Fruit fly (Drosophila melanogaster) whole organism: ENCODE results near the gene CG15643.

Experiments used
- CG8478 ChIP-seq: fragments of >200 bp; optimal IDR thresholded peaks from 2 replicates; lab custom pipeline; 2018; ENCODE audit warnings: inconsistent platforms
- Dll ChIP-seq: fragments of >200 bp; optimal IDR thresholded peaks from 2 replicates; lab custom pipeline; 2017
- EcR ChIP-seq, 2 experiments: fragments of >200 bp; optimal IDR thresholded peaks; 2 replicates each; lab custom pipeline; 2017; ENCODE audit warnings: missing biosample characterization in 2 of 2, missing genetic modification characterization in 2 of 2, missing genetic modification reagents in 2 of 2
- pan ChIP-seq: fragments of >200 bp; optimal IDR thresholded peaks from 2 replicates; lab custom pipeline; 2017
- psq ChIP-seq: fragments of >200 bp; optimal IDR thresholded peaks from 2 replicates; lab custom pipeline; 2017
- usp ChIP-seq: fragments of >200 bp; optimal IDR thresholded peaks from 2 replicates; lab custom pipeline; 2017; ENCODE audit warnings: missing biosample characterization, missing genetic modification characterization, mixed read lengths

Gene CG15643

DNA sequence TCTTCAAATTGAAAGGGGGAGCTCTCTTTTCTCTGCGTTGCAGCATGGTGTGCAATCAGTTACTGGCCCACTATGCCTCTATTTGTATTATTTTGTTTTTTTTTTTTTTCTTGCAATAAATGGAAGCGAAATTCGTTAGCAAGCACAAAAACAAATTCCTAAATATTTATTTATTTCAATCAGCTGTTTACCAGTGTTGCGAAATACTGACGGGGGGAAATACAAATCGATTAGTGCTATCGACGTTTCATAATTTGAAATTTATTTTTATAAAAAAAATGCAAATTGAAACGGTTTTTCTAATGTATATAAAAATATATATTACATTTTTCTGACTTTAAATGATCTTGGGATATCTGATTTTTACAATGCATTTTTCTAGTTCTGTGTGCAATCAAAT is at the start of gene CG15643:
CG15643 (minus strand) TSS at position 211 of the 400 bp plus-strand sequence.
- TF ChIP-seq Dll (lab: Kevin White, UChicago) = no peak
- no peak for TF ChIP-seq pan (lab: Kevin White, UChicago)
- no peak for TF ChIP-seq EcR (GFP tag; optimal IDR thresholded peaks at IDR 0.05; lab: Kevin White, UChicago)
- no peak for TF ChIP-seq usp
- no peak for TF ChIP-seq CG8478 (lab: Kevin White, UChicago)
- TF ChIP-seq psq (lab: Kevin White, UChicago) = no peak

DNA sequence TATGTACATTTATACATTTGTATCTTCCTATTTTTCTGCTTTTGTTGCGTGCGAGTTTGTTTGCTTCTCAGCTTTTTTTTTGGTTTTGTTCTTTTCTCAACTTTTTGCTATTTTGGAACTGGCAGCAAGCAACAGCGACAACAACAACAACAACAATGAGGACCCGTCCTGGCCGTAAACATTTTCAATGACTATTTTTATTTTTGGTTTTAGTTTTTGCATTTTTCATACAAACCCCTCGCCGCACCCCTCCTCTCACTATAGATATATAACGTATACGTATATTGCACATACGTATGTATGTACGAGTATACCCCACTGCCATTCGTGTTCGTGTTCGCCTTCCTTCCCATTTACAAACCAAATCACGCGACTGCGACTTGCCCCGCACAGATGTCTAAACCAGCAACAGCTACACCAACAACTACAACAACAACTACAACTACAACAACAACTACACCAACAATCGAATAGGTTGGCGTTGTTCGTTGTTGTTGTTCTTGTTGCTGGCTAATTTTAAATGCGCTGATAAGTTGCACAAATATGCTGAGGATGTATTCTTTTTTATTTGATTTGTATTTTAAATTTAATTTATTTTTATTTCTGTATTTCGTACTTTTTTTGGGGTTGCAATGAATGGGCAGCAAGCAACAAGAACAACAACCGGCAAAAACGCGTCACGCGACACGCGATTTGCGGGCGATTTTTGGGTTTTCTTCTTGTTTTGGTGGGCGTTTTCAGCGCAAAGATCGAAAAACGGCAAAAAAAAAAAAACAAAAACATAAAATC is 48.7 kb upstream of the CG15643 start:
- TF ChIP-seq pan (lab: Kevin White, UChicago) = no peak
- TF ChIP-seq CG8478 (lab: Kevin White, UChicago) = no peak
- no peak for TF ChIP-seq EcR (GFP tag; optimal IDR thresholded peaks at IDR 0.05; lab: Kevin White, UChicago)
- TF ChIP-seq psq (lab: Kevin White, UChicago) = no peak
- no peak for TF ChIP-seq usp
- no peak for TF ChIP-seq Dll (lab: Kevin White, UChicago)

DNA sequence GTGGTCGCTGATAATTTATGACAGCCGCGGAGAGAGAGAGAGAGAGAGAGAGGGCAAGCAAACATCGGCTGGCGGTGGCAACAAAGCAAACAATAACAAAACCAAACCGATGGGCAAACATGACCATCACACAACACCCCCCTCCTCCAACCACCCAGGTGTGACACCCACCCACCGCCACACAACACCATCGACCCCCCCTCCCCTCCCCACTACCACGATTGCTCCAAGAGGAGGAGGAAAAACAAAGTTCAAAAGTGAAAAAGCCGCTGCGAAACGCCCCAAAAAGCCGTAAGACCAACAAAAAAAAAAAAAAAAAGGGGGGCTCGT is 47.6 kb upstream of the CG15643 start:
- TF ChIP-seq Dll (lab: Kevin White, UChicago) = no peak
- no peak for TF ChIP-seq EcR (GFP tag; optimal IDR thresholded peaks at IDR 0.05; lab: Kevin White, UChicago)
- no peak for TF ChIP-seq CG8478 (lab: Kevin White, UChicago)
- TF ChIP-seq usp = no peak
- TF ChIP-seq psq (lab: Kevin White, UChicago) = no peak
- TF ChIP-seq pan (lab: Kevin White, UChicago) = no peak

DNA sequence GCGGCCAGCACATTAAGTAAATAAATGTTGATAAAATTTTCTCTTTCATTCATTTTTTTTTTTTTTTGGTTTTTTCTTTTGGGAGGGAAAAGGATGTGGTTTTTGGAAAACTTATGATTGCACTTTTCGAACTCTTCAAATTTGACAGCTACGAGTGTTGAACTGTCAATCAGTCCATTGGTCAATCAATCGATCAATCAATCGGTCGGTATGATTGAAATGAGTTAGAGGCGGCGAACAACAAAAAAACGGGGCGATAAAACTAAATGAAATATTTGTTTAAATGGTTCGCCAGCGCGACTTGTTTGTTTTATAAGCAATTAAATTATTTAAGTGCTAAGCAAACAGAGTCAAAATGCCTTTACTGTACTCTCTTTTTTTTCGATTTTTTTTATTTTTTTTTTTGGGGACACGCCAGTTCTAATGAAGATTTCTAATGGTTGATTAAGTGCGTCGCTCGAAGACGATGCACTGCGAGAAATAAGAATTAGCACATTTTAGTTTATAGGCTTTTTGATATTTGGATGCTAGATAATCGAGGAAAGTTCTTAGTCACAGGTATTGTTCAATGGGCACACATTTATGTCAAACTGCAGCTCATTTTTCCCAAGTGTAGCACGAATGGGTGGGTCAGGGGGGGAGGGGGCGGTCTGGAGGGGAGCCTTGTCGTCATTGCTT is 47.1 kb upstream of the CG15643 start:
- TF ChIP-seq pan (lab: Kevin White, UChicago) = no peak
- TF ChIP-seq CG8478 (lab: Kevin White, UChicago) = no peak
- TF ChIP-seq EcR (GFP tag; optimal IDR thresholded peaks at IDR 0.05; lab: Kevin White, UChicago) = no peak
- TF ChIP-seq psq (lab: Kevin White, UChicago) = no peak
- no peak for TF ChIP-seq usp
- no peak for TF ChIP-seq Dll (lab: Kevin White, UChicago)

DNA sequence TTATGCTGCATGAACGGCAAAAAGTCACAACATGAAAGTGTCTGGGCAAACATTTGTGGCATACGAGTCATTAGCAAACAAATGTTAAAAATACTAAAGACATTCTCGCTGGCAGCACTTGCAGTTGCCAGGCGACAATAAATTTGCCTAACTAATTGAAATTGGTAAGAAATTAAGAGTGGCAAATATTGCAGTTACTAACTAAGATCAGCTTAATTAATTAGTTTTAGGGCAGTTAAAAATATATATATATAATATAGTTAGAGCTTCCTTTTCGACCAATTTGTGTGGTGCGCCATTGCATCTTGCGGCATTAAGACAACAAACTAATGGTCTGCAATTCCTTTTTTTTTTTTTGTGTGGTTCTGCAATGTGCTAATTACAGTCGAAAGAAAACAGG is 46.0 kb upstream of the CG15643 start:
- TF ChIP-seq psq (lab: Kevin White, UChicago) (no peak), pan (lab: Kevin White, UChicago) (no peak), CG8478 (lab: Kevin White, UChicago) (no peak), usp (no peak), Dll (lab: Kevin White, UChicago) (no peak), EcR (GFP tag; optimal IDR thresholded peaks at IDR 0.05; lab: Kevin White, UChicago) (no peak)

DNA sequence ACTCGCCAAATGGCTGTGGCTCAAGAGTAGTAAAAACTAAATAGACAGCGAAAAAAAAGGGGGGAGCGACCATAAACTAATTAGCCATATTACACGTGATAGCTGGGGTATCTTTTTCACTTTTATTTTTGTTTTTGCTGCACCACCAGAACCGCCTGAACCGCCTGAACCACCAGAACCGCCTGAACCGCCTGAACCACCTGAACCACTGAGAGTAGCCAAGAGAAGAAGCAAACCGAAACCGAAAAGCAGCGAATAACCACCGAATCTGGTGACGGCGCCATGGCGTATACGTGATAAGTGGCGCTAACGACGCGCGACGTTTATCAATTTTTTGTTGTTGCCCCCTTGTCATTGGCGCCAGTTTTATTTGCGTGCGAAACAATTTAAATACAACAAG is 44.6 kb upstream of the CG15643 start:
- TF ChIP-seq Dll (lab: Kevin White, UChicago) (no peak), psq (lab: Kevin White, UChicago) (no peak), EcR (GFP tag; optimal IDR thresholded peaks at IDR 0.05; lab: Kevin White, UChicago) (no peak), pan (lab: Kevin White, UChicago) (no peak)

DNA sequence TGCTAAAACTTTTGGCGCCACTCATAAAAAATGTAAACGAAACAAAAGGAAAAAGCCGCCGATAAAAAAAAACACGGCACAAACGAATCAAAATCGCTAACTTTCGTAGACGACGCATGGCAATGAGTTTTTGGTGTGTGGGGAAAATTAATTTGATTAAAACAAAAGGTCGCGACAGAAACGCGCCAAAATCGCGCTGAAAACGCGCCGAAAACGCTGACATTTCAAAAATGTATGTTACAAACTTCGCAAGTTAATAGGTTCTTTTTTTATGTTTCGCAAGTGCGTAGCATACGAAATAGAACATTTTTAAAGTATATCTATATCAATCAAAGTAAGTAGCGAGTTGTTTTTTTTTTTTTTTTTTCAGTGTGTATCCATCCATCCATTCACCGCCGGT is 44.1 kb upstream of the CG15643 start:
- TF ChIP-seq usp = no peak
- no peak for TF ChIP-seq CG8478 (lab: Kevin White, UChicago)
- no peak for TF ChIP-seq pan (lab: Kevin White, UChicago)
- TF ChIP-seq psq (lab: Kevin White, UChicago) = no peak
- no peak for TF ChIP-seq Dll (lab: Kevin White, UChicago)

DNA sequence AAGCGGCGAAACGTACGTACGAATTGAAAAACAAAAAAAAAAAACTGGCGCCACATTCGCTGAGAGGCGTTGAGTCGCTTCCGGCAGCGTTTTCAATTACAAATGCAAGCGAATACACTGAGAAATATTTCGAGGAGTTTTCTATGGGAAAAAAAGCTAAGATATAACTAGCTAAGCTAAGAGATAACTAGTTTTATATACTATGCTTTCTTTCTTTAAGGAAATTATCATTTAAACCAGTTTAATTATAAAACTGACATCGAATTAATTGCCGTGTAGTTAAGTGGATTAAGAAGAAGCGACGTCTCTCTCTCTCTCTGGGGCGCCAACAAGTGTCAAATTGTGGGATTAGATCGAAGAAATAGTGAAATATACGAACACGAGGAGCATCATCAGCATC is 43.5 kb upstream of the CG15643 start:
- TF ChIP-seq EcR (GFP tag; optimal IDR thresholded peaks at IDR 0.05; lab: Kevin White, UChicago) = no peak
- no peak for TF ChIP-seq pan (lab: Kevin White, UChicago)
- no peak for TF ChIP-seq psq (lab: Kevin White, UChicago)
- TF ChIP-seq CG8478 (lab: Kevin White, UChicago) = no peak
- TF ChIP-seq Dll (lab: Kevin White, UChicago) = no peak
- TF ChIP-seq usp = no peak

DNA sequence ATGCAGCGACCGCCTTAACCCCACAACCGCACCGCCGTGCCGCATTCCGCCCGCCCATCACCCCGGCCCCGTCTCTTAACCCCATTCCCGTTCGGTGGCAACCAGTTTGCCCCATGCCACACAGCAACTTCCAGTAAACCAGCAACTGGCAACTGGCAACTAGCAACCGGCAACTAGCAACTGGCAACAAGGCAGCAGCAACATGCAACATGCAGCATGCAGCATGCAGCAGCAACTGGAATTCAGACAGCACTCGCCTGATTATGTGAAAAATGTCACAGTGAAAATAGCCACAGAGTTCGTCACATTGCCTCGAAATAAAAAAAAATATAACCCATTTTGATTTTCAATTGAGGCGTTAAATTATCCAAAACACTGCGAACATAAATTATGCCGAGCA is 39.8 kb upstream of the CG15643 start:
- TF ChIP-seq usp = no peak
- no peak for TF ChIP-seq Dll (lab: Kevin White, UChicago)

DNA sequence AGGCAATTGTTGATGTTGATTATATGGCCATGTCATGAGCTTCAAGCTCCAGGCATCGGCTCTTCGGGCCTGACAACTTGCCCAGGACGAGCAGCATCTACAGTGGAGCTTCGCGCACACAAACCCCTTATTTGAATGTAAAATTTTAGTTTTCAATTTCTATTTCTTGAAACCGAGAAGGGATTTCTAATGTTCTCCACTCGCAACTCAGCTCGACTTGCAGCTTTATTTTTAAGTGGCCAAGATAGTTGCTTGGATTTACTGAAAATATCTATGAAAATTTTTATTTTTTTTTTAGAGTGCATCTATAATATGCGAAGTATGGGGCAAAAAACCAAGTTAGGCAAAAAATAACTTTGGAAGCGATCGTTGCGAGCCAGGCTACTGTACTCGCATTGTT is 39.0 kb upstream of the CG15643 start:
- TF ChIP-seq EcR (GFP tag; optimal IDR thresholded peaks at IDR 0.05; lab: Kevin White, UChicago) = no peak
- no peak for TF ChIP-seq usp
- no peak for TF ChIP-seq Dll (lab: Kevin White, UChicago)
- TF ChIP-seq pan (lab: Kevin White, UChicago) = no peak
- TF ChIP-seq psq (lab: Kevin White, UChicago) = no peak
- TF ChIP-seq CG8478 (lab: Kevin White, UChicago) = no peak

DNA sequence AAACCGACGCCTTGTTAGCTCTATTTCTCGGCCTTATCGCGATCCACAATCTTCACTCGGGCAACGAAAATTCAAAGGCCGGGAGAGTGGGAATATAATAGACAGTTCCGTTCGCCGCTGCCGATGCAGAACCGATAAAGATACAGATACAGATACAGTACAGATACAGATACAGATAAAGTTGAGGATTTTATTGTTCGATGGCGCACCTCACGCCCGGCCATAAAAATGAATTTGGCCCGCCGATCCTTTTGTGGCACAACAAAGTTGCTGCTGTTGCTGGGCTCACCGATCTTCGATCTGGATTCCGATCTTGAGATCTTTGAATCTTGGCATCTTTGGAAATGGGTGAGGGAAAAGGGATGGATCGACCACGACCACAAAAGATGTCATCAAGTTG is 38.2 kb upstream of the CG15643 start:
- TF ChIP-seq usp = no peak
- TF ChIP-seq pan (lab: Kevin White, UChicago) = no peak
- TF ChIP-seq psq (lab: Kevin White, UChicago) = no peak
- no peak for TF ChIP-seq CG8478 (lab: Kevin White, UChicago)
- no peak for TF ChIP-seq Dll (lab: Kevin White, UChicago)
- TF ChIP-seq EcR (GFP tag; optimal IDR thresholded peaks at IDR 0.05; lab: Kevin White, UChicago) = no peak

DNA sequence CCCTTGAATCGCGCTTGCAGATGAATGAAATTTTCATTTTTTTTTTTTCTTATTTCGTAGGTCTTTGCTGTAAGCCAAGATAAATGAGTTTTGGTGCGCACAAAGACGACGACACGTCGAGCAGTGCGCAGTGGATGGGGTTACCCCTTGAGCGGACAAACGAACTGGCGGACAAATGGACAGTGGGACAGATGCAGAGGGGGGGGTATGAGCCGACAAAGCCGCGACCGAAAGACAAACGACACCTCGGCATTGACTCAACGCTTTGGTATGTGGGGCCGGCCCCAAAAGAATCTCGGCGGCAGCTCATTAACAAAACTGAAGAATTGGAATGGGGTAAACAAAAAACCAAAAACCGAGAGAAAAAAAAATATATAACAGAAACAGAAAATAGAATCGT is 37.4 kb upstream of the CG15643 start:
- TF ChIP-seq Dll (lab: Kevin White, UChicago) (no peak), usp (no peak), CG8478 (lab: Kevin White, UChicago) (no peak), psq (lab: Kevin White, UChicago) (no peak), EcR (GFP tag; optimal IDR thresholded peaks at IDR 0.05; lab: Kevin White, UChicago) (no peak), pan (lab: Kevin White, UChicago) (no peak)
